Fruit fly (Drosophila melanogaster) whole organism, prepupa: ENCODE measurements around the gene CG12470.

ENCODE experiments used
- CG10631 ChIP-seq: fragments of 200-800 bp; sonication (Bioruptor generic); optimal IDR thresholded peaks from 2 replicates; lab custom pipeline; 2016; ENCODE audit warnings: missing biosample characterization, missing genetic modification characterization
- CG10669 ChIP-seq: fragments of 200-800 bp; sonication (Bioruptor generic); optimal IDR thresholded peaks from 3 replicates; lab custom pipeline; 2018; ENCODE audit warnings: missing biosample characterization, mild to moderate bottlenecking, missing genetic modification characterization, moderate library complexity
- CG11294 ChIP-seq: fragments of 200-800 bp; sonication (Bioruptor generic); IDR thresholded peaks from 2 replicates; pipeline ENCODE4 v1.3.6; 2022; ENCODE audit warnings: missing biosample characterization, missing genetic modification characterization
- CG15336 ChIP-seq: fragments of 200-800 bp; sonication (Bioruptor generic); IDR thresholded peaks from 2 replicates; pipeline ENCODE4 v1.3.6; 2022; ENCODE audit warnings: missing biosample characterization, missing genetic modification characterization
- CG1621 ChIP-seq: fragments of 200-800 bp; sonication (Bioruptor generic); optimal IDR thresholded peaks from 3 replicates; lab custom pipeline; 2018; ENCODE audit warnings: missing biosample characterization, mild to moderate bottlenecking, missing genetic modification characterization
- CG31627 ChIP-seq: fragments of 200-800 bp; sonication (Bioruptor generic); optimal IDR thresholded peaks from 3 replicates; lab custom pipeline; 2016; ENCODE audit warnings: missing biosample characterization, missing genetic modification characterization
- CG32006 ChIP-seq: fragments of 200-800 bp; sonication (Bioruptor generic); optimal IDR thresholded peaks from 3 replicates; lab custom pipeline; 2017; ENCODE audit warnings: missing biosample characterization, mild to moderate bottlenecking, missing genetic modification characterization
- CG34406 ChIP-seq: fragments of 200-800 bp; sonication (Bioruptor generic); optimal IDR thresholded peaks from 3 replicates; lab custom pipeline; 2016; ENCODE audit warnings: missing biosample characterization, missing genetic modification characterization
- CG3919 ChIP-seq: fragments of 200-800 bp; sonication (Bioruptor generic); optimal IDR thresholded peaks from 3 replicates; lab custom pipeline; 2016; ENCODE audit warnings: missing biosample characterization, missing genetic modification characterization
- CG6276 ChIP-seq: fragments of 200-800 bp; sonication (Bioruptor generic); optimal IDR thresholded peaks from 2 replicates; lab custom pipeline; 2017; ENCODE audit warnings: missing biosample characterization, mild to moderate bottlenecking, missing genetic modification characterization
- CG6808 ChIP-seq: fragments of 200-800 bp; sonication (Bioruptor generic); optimal IDR thresholded peaks from 3 replicates; lab custom pipeline; 2017; ENCODE audit warnings: missing biosample characterization, missing genetic modification characterization, mild to moderate bottlenecking, moderate library complexity, missing genetic modification reagents
- CG6854 ChIP-seq: fragments of 200-800 bp; sonication (Bioruptor generic); optimal IDR thresholded peaks from 2 replicates; lab custom pipeline; 2017; ENCODE audit warnings: missing biosample characterization, mild to moderate bottlenecking, missing genetic modification characterization
- CG7368 ChIP-seq: fragments of 200-800 bp; sonication (Bioruptor generic); optimal IDR thresholded peaks from 3 replicates; lab custom pipeline; 2016; ENCODE audit warnings: missing biosample characterization, missing genetic modification characterization
- CG8119 ChIP-seq: fragments of 200-800 bp; sonication (Bioruptor generic); IDR thresholded peaks from 3 replicates; pipeline ENCODE4 v1.3.6; 2022; ENCODE audit warnings: missing biosample characterization, missing genetic modification characterization
- CG8319 ChIP-seq: fragments of 200-800 bp; sonication (Bioruptor generic); optimal IDR thresholded peaks from 3 replicates; lab custom pipeline; 2016; ENCODE audit warnings: missing biosample characterization, missing genetic modification characterization
- CG8632 ChIP-seq: fragments of 200-800 bp; sonication (Bioruptor generic); optimal IDR thresholded peaks from 3 replicates; lab custom pipeline; 2016; ENCODE audit warnings: missing biosample characterization, missing genetic modification characterization
- Eip78C ChIP-seq: fragments of 200-800 bp; sonication (Bioruptor generic); peaks from one replicate; lab custom pipeline; 2016; ENCODE audit warnings: missing biosample characterization, missing genetic modification characterization
- Eip93F ChIP-seq: fragments of 200-800 bp; sonication (Bioruptor generic); optimal IDR thresholded peaks from 2 replicates; lab custom pipeline; 2016; ENCODE audit warnings: missing biosample characterization, mild to moderate bottlenecking, missing genetic modification characterization
- Ets96B ChIP-seq: fragments of 200-800 bp; optimal IDR thresholded peaks from 2 replicates; lab custom pipeline; 2019; ENCODE audit warnings: missing biosample characterization, mild to moderate bottlenecking, missing genetic modification characterization, moderate library complexity
- Hr38 ChIP-seq: sonication (Bioruptor generic); optimal IDR thresholded peaks from 2 replicates; lab custom pipeline; 2016; ENCODE audit warnings: missing biosample characterization, missing genetic modification characterization
- Hr39 ChIP-seq: fragments of 200-800 bp; sonication (Bioruptor generic); optimal IDR thresholded peaks from 2 replicates; lab custom pipeline; 2016; ENCODE audit warnings: missing biosample characterization, missing genetic modification characterization
- Met ChIP-seq: fragments of 200-800 bp; sonication (Bioruptor generic); optimal IDR thresholded peaks from 3 replicates; lab custom pipeline; 2016; ENCODE audit warnings: missing biosample characterization, missing genetic modification characterization
- Smox ChIP-seq: fragments of 200-800 bp; sonication (Bioruptor generic); optimal IDR thresholded peaks from 3 replicates; lab custom pipeline; 2016; ENCODE audit warnings: missing biosample characterization, missing genetic modification characterization
- Sox102F ChIP-seq: fragments of 200-800 bp; sonication (Bioruptor generic); optimal IDR thresholded peaks from 2 replicates; lab custom pipeline; 2016; ENCODE audit warnings: missing biosample characterization, mild to moderate bottlenecking, missing genetic modification characterization
- Sox15 ChIP-seq: fragments of 200-800 bp; sonication (Bioruptor generic); optimal IDR thresholded peaks from 3 replicates; lab custom pipeline; 2016; ENCODE audit warnings: missing biosample characterization, missing genetic modification characterization
- achi ChIP-seq: fragments of 200-800 bp; sonication (Bioruptor generic); optimal IDR thresholded peaks from 3 replicates; lab custom pipeline; 2016; ENCODE audit warnings: missing biosample characterization, missing genetic modification characterization
- acj6 ChIP-seq: fragments of 200-800 bp; sonication (Bioruptor generic); optimal IDR thresholded peaks from 3 replicates; lab custom pipeline; 2016; ENCODE audit warnings: missing biosample characterization, missing genetic modification characterization
- dac ChIP-seq: fragments of 200-800 bp; sonication (Bioruptor generic); optimal IDR thresholded peaks from 2 replicates; lab custom pipeline; 2017; ENCODE audit warnings: missing biosample characterization, mild to moderate bottlenecking, missing genetic modification characterization
- dsx ChIP-seq: fragments of 200-800 bp; optimal IDR thresholded peaks from 3 replicates; lab custom pipeline; 2019; ENCODE audit warnings: missing biosample characterization, mild to moderate bottlenecking, missing genetic modification characterization, moderate library complexity; ENCODE audit not compliant: poor library complexity, severe bottlenecking
- fd85E ChIP-seq: fragments of 200-800 bp; sonication (Bioruptor generic); optimal IDR thresholded peaks from 3 replicates; lab custom pipeline; 2016; ENCODE audit warnings: missing biosample characterization, missing genetic modification characterization
- fkh ChIP-seq: fragments of 200-800 bp; sonication (Bioruptor generic); optimal IDR thresholded peaks from 3 replicates; lab custom pipeline; 2017; ENCODE audit warnings: missing biosample characterization, mild to moderate bottlenecking, missing genetic modification characterization, moderate library complexity
- lz ChIP-seq: fragments of 200-800 bp; sonication (Bioruptor generic); optimal IDR thresholded peaks from 3 replicates; lab custom pipeline; 2016; ENCODE audit warnings: missing biosample characterization, missing genetic modification characterization
- pdm3 ChIP-seq: fragments of 200-800 bp; sonication (Bioruptor generic); optimal IDR thresholded peaks from 3 replicates; lab custom pipeline; 2016; ENCODE audit warnings: missing biosample characterization, missing genetic modification characterization
- svp ChIP-seq: fragments of 200-800 bp; sonication (Bioruptor generic); peaks from one replicate; lab custom pipeline; 2016; ENCODE audit warnings: missing biosample characterization, missing genetic modification characterization

The CG12470 gene

DNA sequence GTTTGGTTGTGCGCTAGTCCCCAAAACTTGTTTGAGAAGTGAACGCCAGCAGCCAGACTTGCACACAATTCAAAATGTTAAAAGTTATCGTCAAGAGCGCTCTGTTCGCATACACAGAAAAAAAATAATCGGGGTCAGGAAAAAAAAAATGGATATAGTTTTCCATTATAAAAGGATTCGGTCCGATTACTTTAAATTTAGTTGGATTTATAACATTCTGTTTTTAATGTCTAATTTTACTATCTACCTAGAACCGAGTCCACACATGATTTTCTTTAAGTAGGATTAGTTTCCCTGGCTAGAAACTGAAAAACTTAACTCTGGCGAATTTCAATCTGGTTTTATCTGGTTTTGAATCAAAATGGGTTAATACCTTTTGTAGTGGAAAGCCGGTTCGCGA is 37.8 kb downstream of the CG12470 start (continued):
- TF ChIP-seq CG8632 (peak; percentile 53), CG6854 (GFP tag; lab: Kevin White, UChicago) (no peak), pdm3 (GFP tag; lab: Kevin White, UChicago) (peak; percentile 83), CG6808 (GFP tag; lab: Kevin White, UChicago) (peak; percentile 84), Smox (GFP tag; lab: Kevin White, UChicago) (peak; percentile 51), CG8119 (GFP tag; lab: Robert Waterston, UW) (peak; percentile 92), svp (GFP tag; lab: Kevin White, UChicago) (peak; percentile 71), CG6276 (GFP tag; lab: Kevin White, UChicago) (peak; percentile 92), Hr39 (GFP tag; lab: Kevin White, UChicago) (peak; percentile 36), lz (peak; percentile 60), dac (GFP tag; lab: Kevin White, UChicago) (peak; percentile 65), CG32006 (GFP tag; lab: Kevin White, UChicago) (peak; percentile 92), Sox102F (GFP tag; lab: Kevin White, UChicago) (peak; percentile 56), CG10631 (GFP tag; lab: Kevin White, UChicago) (peak; percentile 82), Eip93F (no peak), Ets96B (tag; lab: Kevin White, UChicago) (peak; percentile 84), CG34406 (GFP tag; lab: Kevin White, UChicago) (peak; percentile 51), fd85E (GFP tag; lab: Kevin White, UChicago) (no peak), Eip78C (GFP tag; lab: Kevin White, UChicago) (peak; percentile 96)
- TF ChIP-seq, all 60 proteins: peak for 51

DNA sequence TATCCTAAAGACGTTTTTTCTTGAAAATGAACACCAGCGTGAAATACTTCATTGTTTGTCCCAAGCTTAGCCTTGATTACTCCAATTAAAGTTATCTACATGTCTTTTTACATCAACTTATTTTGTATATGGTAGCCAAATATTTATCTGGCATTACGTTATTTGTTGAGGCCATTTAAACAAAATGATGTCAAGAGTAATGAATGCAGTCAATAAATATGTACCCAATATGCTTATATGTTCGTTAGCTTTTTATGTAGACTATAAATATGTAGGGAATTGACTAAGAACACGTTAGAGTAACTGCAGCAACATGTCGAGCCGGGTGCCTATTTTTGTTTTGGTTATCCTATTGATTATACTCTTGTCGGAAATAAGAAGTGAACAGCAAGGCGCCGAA is 42.8 kb downstream of the CG12470 start, which contains the start of gene CG43181:
CG43181 (plus strand) TSS at position 301 of the 400 bp plus-strand sequence.
- TF ChIP-seq CG34406 (GFP tag; lab: Kevin White, UChicago) (no peak), dsx (GFP tag; lab: Kevin White, UChicago) (no peak), CG10669 (GFP tag; lab: Kevin White, UChicago) (no peak), svp (GFP tag; lab: Kevin White, UChicago) (no peak), CG6276 (GFP tag; lab: Kevin White, UChicago) (no peak), CG15336 (GFP tag; lab: Robert Waterston, UW) (no peak)

DNA sequence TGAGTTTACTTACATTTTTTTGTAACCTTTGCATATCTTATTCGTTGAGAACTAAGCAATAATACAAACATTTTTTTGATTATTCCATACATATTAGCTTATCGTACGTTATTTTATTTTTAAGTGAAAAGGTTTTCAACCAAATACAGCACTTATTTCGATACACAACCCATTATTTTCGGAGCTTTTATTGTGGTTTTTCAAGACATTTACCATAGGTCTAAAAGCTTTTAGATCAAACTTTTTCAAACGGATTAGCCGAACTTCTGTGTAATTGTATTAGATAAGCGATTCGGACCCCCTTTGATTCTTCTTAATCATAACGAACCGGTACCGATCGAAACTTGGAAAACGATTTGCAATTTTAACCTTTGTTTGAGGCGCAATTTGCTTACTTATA is 43.5 kb downstream of the CG12470 start:
- peak; percentile 86 for TF ChIP-seq CG6276 (GFP tag; lab: Kevin White, UChicago)
- no peak for TF ChIP-seq svp (GFP tag; lab: Kevin White, UChicago)
- no peak for TF ChIP-seq Sox15 (GFP tag; lab: Kevin White, UChicago)

DNA sequence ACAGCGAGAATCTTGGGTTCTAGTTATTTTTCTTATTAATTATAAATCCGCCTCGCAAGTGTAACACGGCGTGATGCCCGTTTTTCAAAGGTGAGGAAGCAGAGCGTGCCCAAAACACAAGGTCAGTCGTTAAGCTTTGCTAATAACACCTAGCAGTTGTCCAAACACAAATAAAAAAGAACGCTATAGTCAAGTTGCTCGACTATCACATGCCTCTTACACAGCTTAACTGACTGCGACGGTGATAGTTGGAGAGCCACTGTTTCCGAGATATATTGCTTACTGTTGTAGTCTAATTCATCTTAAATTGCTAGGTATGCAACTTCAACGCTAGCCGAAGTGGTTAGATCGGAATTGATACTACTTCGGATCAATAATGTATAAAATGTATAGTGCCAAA is 44.1 kb downstream of the CG12470 start:
- TF ChIP-seq Eip78C (GFP tag; lab: Kevin White, UChicago) (no peak), CG8632 (no peak), Met (no peak), pdm3 (GFP tag; lab: Kevin White, UChicago) (no peak), fkh (peak; percentile 51), CG8119 (GFP tag; lab: Robert Waterston, UW) (no peak)
- TF ChIP-seq, all 60 proteins: peak for 1

DNA sequence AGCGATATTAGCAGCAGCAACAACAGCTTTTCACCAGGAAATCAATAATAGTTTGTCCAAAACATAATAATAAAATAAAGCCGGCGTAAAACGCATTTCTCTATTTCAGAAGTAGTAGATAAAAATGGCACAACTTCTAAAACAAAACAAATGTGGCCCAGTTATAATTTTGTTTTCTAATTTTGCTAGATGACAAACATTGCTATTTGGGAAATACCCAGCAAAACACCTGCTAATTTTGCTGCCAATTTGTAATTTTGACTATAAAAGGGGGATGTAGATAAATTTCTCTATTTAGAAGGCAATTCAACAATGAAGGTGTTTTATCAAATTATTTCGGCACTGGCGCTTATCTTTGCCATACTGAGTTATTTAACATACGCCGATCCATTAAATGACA is 45.3 kb downstream of the CG12470 start, which contains the start of gene CG43182:
CG43182 (plus strand) TSS at position 301 of the 400 bp plus-strand sequence.
- TF ChIP-seq CG34406 (GFP tag; lab: Kevin White, UChicago), result no peak
- TF ChIP-seq acj6 (GFP tag; lab: Kevin White, UChicago), result no peak
- no peak for TF ChIP-seq CG3919 (GFP tag; lab: Kevin White, UChicago)
- TF ChIP-seq CG7368 (GFP tag; lab: Kevin White, UChicago), result no peak
- TF ChIP-seq CG6808 (GFP tag; lab: Kevin White, UChicago), result no peak
- no peak for TF ChIP-seq Eip93F
- TF ChIP-seq Met, result no peak
- no peak for TF ChIP-seq CG6854 (GFP tag; lab: Kevin White, UChicago)
- TF ChIP-seq Hr38 (GFP tag; lab: Kevin White, UChicago), result no peak
- no peak for TF ChIP-seq CG11294 (GFP tag; lab: Robert Waterston, UW)
- TF ChIP-seq CG1621 (tag; lab: Kevin White, UChicago), result no peak
- no peak for TF ChIP-seq CG8319 (GFP tag; lab: Kevin White, UChicago)
- TF ChIP-seq CG31627, result no peak
- no peak for TF ChIP-seq achi
